Worm (Caenorhabditis elegans): ENCODE results near the gene C06E1.11.

DNA sequence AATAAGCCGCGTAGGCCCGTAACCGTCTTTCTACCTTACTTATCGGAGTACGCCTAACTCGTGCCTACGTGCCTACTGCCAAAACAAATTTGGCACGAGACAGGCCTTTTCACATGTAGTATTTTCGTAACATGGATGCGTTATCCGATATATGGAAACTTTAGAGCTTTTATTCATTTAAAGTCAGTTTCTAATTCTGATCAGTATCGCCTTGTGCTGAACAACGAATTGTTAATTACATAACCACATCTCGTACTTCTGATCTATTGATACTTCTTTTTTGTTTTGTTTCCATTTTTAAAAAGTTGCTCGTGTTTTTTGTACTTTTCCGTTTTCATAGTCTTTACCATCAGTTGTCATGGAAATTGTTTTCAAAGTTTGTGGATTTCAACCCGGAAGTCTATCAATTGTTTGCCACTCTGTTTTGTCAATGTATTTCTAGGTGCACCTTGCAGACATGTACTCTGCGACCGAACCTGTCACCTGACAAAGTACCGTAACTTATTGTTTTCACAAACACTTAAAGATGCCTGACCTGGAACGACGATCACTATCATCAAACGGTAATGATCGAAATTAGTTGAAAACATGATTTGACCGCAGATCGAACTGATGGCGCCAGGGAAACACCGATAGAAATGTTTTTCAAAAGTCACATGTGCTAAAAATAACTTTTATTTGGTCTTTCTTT lies 41.3 kb upstream of the C06E1.11 start:
- no peak for TF ChIP-seq fos-1 (tag; optimal IDR thresholded peaks at IDR 0.05)
- no peak for TF ChIP-seq nfya-1 (tag; optimal IDR thresholded peaks at IDR 0.05; ENCODE audit: insufficient read depth)

Data from whole organism, L3 larva.